Worm (Caenorhabditis elegans) whole organism, early embryonic: Measurements from ENCODE around the gene ins-22.

Experiments used
- ama-1 ChIP-seq: fragments of 150-350 bp; optimal IDR thresholded peaks from 2 replicates; lab custom pipeline; 2014
- hnd-1 ChIP-seq: sonication (generic microtip); optimal IDR thresholded peaks from 2 replicates; lab custom pipeline; 2016; ENCODE audit warnings: missing genetic modification characterization, missing compliant biosample characterization
- pes-1 ChIP-seq: fragments of 200-800 bp; sonication (Bioruptor generic); IDR thresholded peaks from 2 replicates; pipeline ENCODE4 v1.3.6; 2022; ENCODE audit warnings: missing genetic modification reagents, missing genetic modification characterization, missing compliant biosample characterization

DNA sequence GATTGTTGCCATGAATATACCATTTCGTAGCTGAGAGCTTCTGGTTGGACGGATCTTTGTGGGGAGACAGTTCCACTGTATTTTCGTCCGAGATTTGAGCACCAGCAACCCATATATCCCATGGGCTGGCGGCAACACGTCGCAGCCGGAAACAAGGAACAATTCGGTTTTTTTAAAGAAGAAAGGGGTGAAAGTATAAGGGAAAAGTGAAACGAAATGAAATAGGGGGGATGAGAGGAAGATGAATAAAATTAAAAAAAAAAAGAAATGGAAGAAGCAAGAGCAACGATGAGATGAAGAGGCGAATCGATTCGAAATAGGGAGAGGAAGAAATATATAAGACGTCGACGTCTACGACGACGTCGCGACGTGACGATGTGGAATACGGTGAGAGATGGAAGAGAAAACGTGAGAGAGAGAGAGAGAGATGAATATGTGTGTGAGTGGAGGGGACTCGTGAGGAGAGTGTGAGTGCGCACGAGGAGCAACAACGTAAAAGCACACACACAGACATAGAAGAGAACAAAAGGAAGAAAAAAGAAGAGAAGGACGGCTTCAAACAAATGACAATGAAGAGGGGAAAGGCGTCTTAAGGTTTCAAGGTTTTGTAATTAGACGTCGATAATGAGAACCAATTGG, 9.6 kb upstream of the ins-22 start, which contains the start of gene rgs-1:
- TF ChIP-seq hnd-1 (tag; lab: Kevin White, UChicago) (no peak), ama-1 (lab: Kevin White, UChicago) (no peak), pes-1 (GFP tag; lab: Robert Waterston, UW) (no peak)
